Worm (Caenorhabditis elegans) whole organism, L3 larva: ENCODE results near the gene Y57E12AL.6.

ENCODE experiments used
- elt-3 ChIP-seq, 3 experiments: fragments of 150-350 bp in 1 of 3; sonication (generic microtip) in 2 of 3; optimal IDR thresholded peaks; 2 replicates in 2 of 3; 4 replicates in 1 of 3; lab custom pipeline; 2014 to 2017; ENCODE audit warnings: missing biosample characterization in 3 of 3, missing genetic modification characterization in 3 of 3
- fos-1 ChIP-seq: fragments of 150-350 bp; optimal IDR thresholded peaks from 2 replicates; lab custom pipeline; 2014; ENCODE audit warnings: missing biosample characterization, missing genetic modification characterization
- lin-15B ChIP-seq: fragments of 150-350 bp; optimal IDR thresholded peaks from 2 replicates; lab custom pipeline; 2014; ENCODE audit warnings: missing biosample characterization, missing genetic modification characterization
- lin-39 ChIP-seq: fragments of 150-350 bp; optimal IDR thresholded peaks from 2 replicates; lab custom pipeline; 2018; ENCODE audit warnings: missing biosample characterization, missing genetic modification reagents, missing genetic modification characterization
- nhr-25 ChIP-seq: sonication (generic microtip); optimal IDR thresholded peaks from 2 replicates; lab custom pipeline; 2017; ENCODE audit warnings: missing biosample characterization, missing genetic modification characterization
- nhr-76 ChIP-seq: fragments of 150-350 bp; sonication (generic microtip); optimal IDR thresholded peaks from 5 replicates; lab custom pipeline; 2014; ENCODE audit warnings: missing biosample characterization, missing genetic modification characterization
- unc-39 ChIP-seq: sonication (generic microtip); optimal IDR thresholded peaks from 4 replicates; lab custom pipeline; 2017; ENCODE audit warnings: missing biosample characterization, missing genetic modification characterization
- ztf-11 ChIP-seq: fragments of 150-350 bp; optimal IDR thresholded peaks from 2 replicates; lab custom pipeline; 2014; ENCODE audit warnings: missing biosample characterization, missing genetic modification characterization

ce11 chrV:7046005-7046404 is 14.3 kb downstream of the Y57E12AL.6 start, which contains the start of gene F20A1.2:
- no peak for TF ChIP-seq lin-39
- TF ChIP-seq nhr-76 (tag; lab: Kevin White, UChicago) = no peak
- no peak for TF ChIP-seq elt-3 (tag; optimal IDR thresholded peaks at IDR 0.05; lab: Kevin White, UChicago)
- TF ChIP-seq unc-39 (tag; lab: Kevin White, UChicago) = no peak
- TF ChIP-seq fos-1 (tag; lab: Kevin White, UChicago) = no peak
- no peak for TF ChIP-seq nhr-25
- no peak for TF ChIP-seq ztf-11
- no peak for TF ChIP-seq lin-15B
